Fruit fly (Drosophila melanogaster) whole organism, embryonic: Measurements from ENCODE around the gene CG42727.

Experiments used
- Bdp1 ChIP-seq: fragments of 200-800 bp; sonication (Bioruptor generic); optimal IDR thresholded peaks from 3 replicates; lab custom pipeline; 2016; ENCODE audit warnings: missing biosample characterization, missing genetic modification characterization
- Bteb2 ChIP-seq: fragments of 200-800 bp; sonication (Bioruptor generic); optimal IDR thresholded peaks from 2 replicates; lab custom pipeline; 2016; ENCODE audit warnings: missing biosample characterization, missing genetic modification characterization
- CG10209 ChIP-seq: fragments of 200-800 bp; sonication (Bioruptor generic); optimal IDR thresholded peaks from 3 replicates; lab custom pipeline; 2017; ENCODE audit warnings: missing biosample characterization, mild to moderate bottlenecking, missing genetic modification characterization, missing genetic modification reagents
- CG10654 ChIP-seq: fragments of 200-800 bp; sonication (Bioruptor generic); optimal IDR thresholded peaks from 2 replicates; lab custom pipeline; 2016; ENCODE audit warnings: missing biosample characterization, missing genetic modification characterization
- CG11695 ChIP-seq: fragments of 200-800 bp; sonication (Bioruptor generic); IDR thresholded peaks from 3 replicates; pipeline ENCODE4 v1.3.6; 2022; ENCODE audit warnings: missing biosample characterization, missing genetic modification characterization
- CG12236 ChIP-seq: fragments of 200-800 bp; sonication (Bioruptor generic); optimal IDR thresholded peaks from 2 replicates; lab custom pipeline; 2016; ENCODE audit warnings: missing biosample characterization, missing genetic modification characterization
- CG12391 ChIP-seq: fragments of 200-800 bp; sonication (Bioruptor generic); optimal IDR thresholded peaks from 3 replicates; lab custom pipeline; 2018; ENCODE audit warnings: missing biosample characterization, mild to moderate bottlenecking, missing genetic modification characterization, moderate library complexity
- CG12744 ChIP-seq: fragments of 200-800 bp; sonication (Bioruptor generic); optimal IDR thresholded peaks from 2 replicates; lab custom pipeline; 2016; ENCODE audit warnings: missing biosample characterization, missing genetic modification characterization
- CG13287 ChIP-seq: fragments of 200-800 bp; sonication (Bioruptor generic); IDR thresholded peaks from 2 replicates; pipeline ENCODE4 v1.3.6; 2022; ENCODE audit warnings: missing biosample characterization, missing genetic modification characterization; ENCODE audit not compliant: partially characterized antibody
- CG13624 ChIP-seq: fragments of 200-800 bp; sonication (Bioruptor generic); optimal IDR thresholded peaks from 2 replicates; lab custom pipeline; 2016; ENCODE audit warnings: missing biosample characterization, missing genetic modification characterization
- CG14710 ChIP-seq: fragments of 200-800 bp; sonication (Bioruptor generic); optimal IDR thresholded peaks from 3 replicates; lab custom pipeline; 2019; ENCODE audit warnings: missing biosample characterization, mild to moderate bottlenecking, missing genetic modification characterization, moderate library complexity
- CG15601 ChIP-seq: fragments of 200-800 bp; sonication (Bioruptor generic); optimal IDR thresholded peaks from 3 replicates; lab custom pipeline; 2019; ENCODE audit warnings: missing biosample characterization, mild to moderate bottlenecking, missing genetic modification characterization, moderate library complexity
- CG1603 ChIP-seq: fragments of 200-800 bp; sonication (Bioruptor generic); optimal IDR thresholded peaks from 2 replicates; lab custom pipeline; 2019; ENCODE audit warnings: missing biosample characterization, mild to moderate bottlenecking, missing genetic modification characterization, moderate library complexity
- CG2116 ChIP-seq: fragments of 200-800 bp; sonication (Bioruptor generic); optimal IDR thresholded peaks from 3 replicates; lab custom pipeline; 2018; ENCODE audit warnings: missing biosample characterization, mild to moderate bottlenecking, missing genetic modification characterization
- CG3281 ChIP-seq: fragments of 200-800 bp; sonication (Bioruptor generic); optimal IDR thresholded peaks from 3 replicates; lab custom pipeline; 2017; ENCODE audit warnings: missing biosample characterization, mild to moderate bottlenecking, missing genetic modification characterization
- CG6654 ChIP-seq: fragments of 200-800 bp; sonication (Bioruptor generic); optimal IDR thresholded peaks from 2 replicates; lab custom pipeline; 2017; ENCODE audit warnings: missing biosample characterization, mild to moderate bottlenecking, missing genetic modification characterization
- CG6689 ChIP-seq: fragments of 200-800 bp; sonication (Bioruptor generic); IDR thresholded peaks from 2 replicates; pipeline ENCODE4 v1.3.6; 2022; ENCODE audit warnings: missing biosample characterization, missing genetic modification characterization
- CG8924 ChIP-seq: fragments of 200-800 bp; optimal IDR thresholded peaks from 3 replicates; lab custom pipeline; 2019; ENCODE audit warnings: missing biosample characterization, mild to moderate bottlenecking, missing genetic modification characterization, moderate library complexity
- CG9215 ChIP-seq: fragments of 200-800 bp; sonication (Bioruptor generic); IDR thresholded peaks from 2 replicates; pipeline ENCODE4 v1.3.6; 2022; ENCODE audit warnings: missing biosample characterization, missing genetic modification characterization
- Fer1 ChIP-seq: fragments of 200-800 bp; sonication (Bioruptor generic); optimal IDR thresholded peaks from 2 replicates; lab custom pipeline; 2017; ENCODE audit warnings: missing biosample characterization, mild to moderate bottlenecking, missing genetic modification characterization
- H2.0 ChIP-seq: fragments of 200-800 bp; sonication (Bioruptor generic); IDR thresholded peaks from 2 replicates; pipeline ENCODE4 v1.3.6; 2022; ENCODE audit warnings: missing biosample characterization, missing genetic modification characterization
- Myb ChIP-seq: fragments of 200-800 bp; sonication (Bioruptor generic); optimal IDR thresholded peaks from 2 replicates; lab custom pipeline; 2016; ENCODE audit warnings: missing biosample characterization, missing genetic modification characterization
- NK7.1 ChIP-seq: fragments of 200-800 bp; sonication (Bioruptor generic); optimal IDR thresholded peaks from 3 replicates; lab custom pipeline; 2016; ENCODE audit warnings: missing biosample characterization, missing genetic modification characterization
- NfI ChIP-seq: fragments of 200-800 bp; sonication (Bioruptor generic); optimal IDR thresholded peaks from 3 replicates; lab custom pipeline; 2018; ENCODE audit warnings: missing biosample characterization, mild to moderate bottlenecking, missing genetic modification characterization, moderate library complexity
- Six4 ChIP-seq: fragments of 200-800 bp; sonication (Bioruptor generic); optimal IDR thresholded peaks from 2 replicates; lab custom pipeline; 2016; ENCODE audit warnings: missing biosample characterization, missing genetic modification characterization
- Sox100B ChIP-seq: fragments of 200-800 bp; sonication (Bioruptor generic); optimal IDR thresholded peaks from 3 replicates; lab custom pipeline; 2018; ENCODE audit warnings: missing biosample characterization, mild to moderate bottlenecking, missing genetic modification characterization
- Xrp1 ChIP-seq: fragments of 200-800 bp; sonication (Bioruptor generic); IDR thresholded peaks from 2 replicates; pipeline ENCODE4 v1.3.6; 2022; ENCODE audit warnings: missing biosample characterization, missing genetic modification characterization
- abd-A ChIP-seq: fragments of 200-800 bp; sonication (Bioruptor generic); optimal IDR thresholded peaks from 3 replicates; lab custom pipeline; 2019; ENCODE audit warnings: missing biosample characterization, mild to moderate bottlenecking, missing genetic modification characterization, moderate library complexity
- amos ChIP-seq: fragments of 200-800 bp; sonication (Bioruptor generic); IDR thresholded peaks from 2 replicates; pipeline ENCODE4 v1.3.6; 2022; ENCODE audit warnings: missing biosample characterization, missing genetic modification characterization; ENCODE audit not compliant: partially characterized antibody
- bbx ChIP-seq: fragments of 200-800 bp; sonication (Bioruptor generic); IDR thresholded peaks from 2 replicates; pipeline ENCODE4 v1.3.6; 2022; ENCODE audit warnings: missing biosample characterization, missing genetic modification characterization; ENCODE audit not compliant: partially characterized antibody
- cad ChIP-seq: fragments of >200 bp; optimal IDR thresholded peaks from 2 replicates; lab custom pipeline; 2017; ENCODE audit warnings: missing biosample characterization, missing genetic modification characterization
- cas ChIP-seq: fragments of 200-800 bp; sonication (Bioruptor generic); IDR thresholded peaks from 2 replicates; pipeline ENCODE4 v1.3.6; 2022; ENCODE audit warnings: missing biosample characterization, missing genetic modification characterization
- caup ChIP-seq: fragments of 200-800 bp; sonication (Bioruptor generic); optimal IDR thresholded peaks from 3 replicates; lab custom pipeline; 2017; ENCODE audit warnings: missing biosample characterization, mild to moderate bottlenecking, missing genetic modification characterization, moderate library complexity; ENCODE audit not compliant: severe bottlenecking
- crc ChIP-seq: fragments of 200-800 bp; sonication (Bioruptor generic); optimal IDR thresholded peaks from 2 replicates; lab custom pipeline; 2016; ENCODE audit warnings: missing biosample characterization, missing genetic modification characterization
- dimm ChIP-seq: fragments of 200-800 bp; sonication (Bioruptor generic); IDR thresholded peaks from 2 replicates; pipeline ENCODE4 v1.3.6; 2022; ENCODE audit warnings: missing biosample characterization, missing genetic modification characterization
- eyg ChIP-seq: fragments of 200-800 bp; sonication (Bioruptor generic); optimal IDR thresholded peaks from 3 replicates; lab custom pipeline; 2016; ENCODE audit warnings: missing biosample characterization, missing genetic modification characterization
- fd96Cb ChIP-seq: fragments of 200-800 bp; sonication (Bioruptor generic); optimal IDR thresholded peaks from 2 replicates; lab custom pipeline; 2018; ENCODE audit warnings: missing biosample characterization, mild to moderate bottlenecking, missing genetic modification characterization, moderate library complexity
- gsb ChIP-seq: fragments of 200-800 bp; sonication (Bioruptor generic); IDR thresholded peaks from 2 replicates; pipeline ENCODE4 v1.3.6; 2022; ENCODE audit warnings: missing biosample characterization, missing genetic modification characterization
- h ChIP-seq: fragments of >200 bp; optimal IDR thresholded peaks from 2 replicates; lab custom pipeline; 2017
- hbn ChIP-seq: fragments of 200-800 bp; sonication (Bioruptor generic); IDR thresholded peaks from 2 replicates; pipeline ENCODE4 v1.3.6; 2022; ENCODE audit warnings: missing biosample characterization, missing genetic modification characterization; ENCODE audit not compliant: partially characterized antibody
- hth ChIP-seq: fragments of >200 bp; optimal IDR thresholded peaks from 2 replicates; lab custom pipeline; 2017; ENCODE audit warnings: inconsistent platforms
- jing ChIP-seq: fragments of 200-800 bp; sonication (Bioruptor generic); optimal IDR thresholded peaks from 2 replicates; lab custom pipeline; 2018; ENCODE audit warnings: missing biosample characterization, mild to moderate bottlenecking, missing genetic modification characterization
- lilli ChIP-seq: fragments of 200-800 bp; sonication (Bioruptor generic); optimal IDR thresholded peaks from 3 replicates; lab custom pipeline; 2016; ENCODE audit warnings: missing biosample characterization, missing genetic modification characterization
- otp ChIP-seq: fragments of 200-800 bp; sonication (Bioruptor generic); IDR thresholded peaks from 3 replicates; pipeline ENCODE4, ENCODE4 v1.3.6; 2022; ENCODE audit warnings: missing biosample characterization, missing genetic modification characterization
- pan ChIP-seq, 4 experiments: fragments of >200 bp in 3 of 4; fragments of 200-800 bp in 1 of 4; sonication (Bioruptor generic) in 1 of 4; optimal IDR thresholded peaks in 3 of 4; IDR thresholded peaks in 1 of 4; 2 replicates each; pipeline versions ENCODE4 v1.3.6 to Lab custom; 2017 to 2022; ENCODE audit warnings: missing biosample characterization in 2 of 4, missing genetic modification characterization in 2 of 4, mixed read lengths in 1 of 4
- pho ChIP-seq: fragments of 200-800 bp; sonication (Bioruptor generic); optimal IDR thresholded peaks from 2 replicates; lab custom pipeline; 2016; ENCODE audit warnings: missing biosample characterization, missing genetic modification characterization
- row ChIP-seq: fragments of 200-800 bp; sonication (Bioruptor generic); IDR thresholded peaks from 3 replicates; pipeline ENCODE4 v1.3.6; 2022; ENCODE audit warnings: missing biosample characterization, missing genetic modification characterization
- tgo ChIP-seq: fragments of 200-800 bp; sonication (Bioruptor generic); IDR thresholded peaks from 3 replicates; pipeline ENCODE4 v1.3.6; 2022; ENCODE audit warnings: missing biosample characterization, missing genetic modification characterization
- tio ChIP-seq: fragments of 200-800 bp; sonication (Bioruptor generic); optimal IDR thresholded peaks from 2 replicates; lab custom pipeline; 2017; ENCODE audit warnings: missing biosample characterization, missing genetic modification characterization, inconsistent platforms
- twi ChIP-seq: fragments of 200-800 bp; optimal IDR thresholded peaks from 2 replicates; lab custom pipeline; 2019; ENCODE audit warnings: missing biosample characterization, mild to moderate bottlenecking, missing genetic modification characterization, moderate library complexity
- unc-4 ChIP-seq: fragments of 200-800 bp; sonication (Bioruptor generic); IDR thresholded peaks from 2 replicates; pipeline ENCODE4 v1.3.6; 2022; ENCODE audit warnings: missing biosample characterization, missing genetic modification characterization; ENCODE audit not compliant: partially characterized antibody

The CG42727 gene

DNA sequence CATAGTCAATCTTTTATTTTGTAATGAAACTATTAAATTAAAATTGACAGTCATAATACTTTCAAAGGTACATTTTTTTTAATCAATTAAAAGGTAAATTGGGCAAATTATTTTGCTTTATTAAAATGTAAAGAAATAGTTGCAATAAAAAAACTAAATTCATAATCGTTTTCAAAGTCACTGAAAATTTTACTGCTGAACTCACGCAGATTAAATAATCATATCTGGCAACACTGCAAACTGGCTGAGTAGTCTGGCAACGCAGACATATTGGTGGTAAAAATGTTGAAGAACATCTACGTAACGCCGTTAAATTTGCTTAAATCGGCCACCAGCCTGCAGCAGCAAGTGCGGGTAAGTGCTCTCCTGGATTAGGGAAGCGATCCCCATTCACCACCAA lies 17.4 kb upstream of the CG42727 start, which contains the start of gene mRpL9 (continued):
- TF ChIP-seq pan (optimal IDR thresholded peaks at IDR 0.05; lab: Kevin White, UChicago), result no peak
- peak in 1 of 2 experiments; percentile 16 for TF ChIP-seq pan (GFP tag; optimal IDR thresholded peaks at IDR 0.05 in 1 of 2, IDR thresholded peaks at IDR 0.05 in 1 of 2)
- peak; percentile 9 for TF ChIP-seq CG10654 (GFP tag; lab: Kevin White, UChicago)
- TF ChIP-seq caup (GFP tag; lab: Kevin White, UChicago), result no peak
- TF ChIP-seq unc-4 (GFP tag; lab: Robert Waterston, UW), result peak; percentile 39; the same call in 1 of the 2 replicates
- TF ChIP-seq CG12744 (GFP tag; lab: Kevin White, UChicago), result peak; percentile 5
- peak; percentile 28 for TF ChIP-seq lilli (GFP tag; lab: Kevin White, UChicago)
- TF ChIP-seq NK7.1 (GFP tag; lab: Kevin White, UChicago), result no peak
- TF ChIP-seq cad (GFP tag; lab: Kevin White, UChicago), result no peak
- TF ChIP-seq H2.0 (GFP tag; lab: Robert Waterston, UW), result no peak
- no peak for TF ChIP-seq CG3281 (GFP tag; lab: Kevin White, UChicago)
- no peak for TF ChIP-seq CG13287 (GFP tag; lab: Robert Waterston, UW)
- TF ChIP-seq cas (GFP tag; lab: Robert Waterston, UW), result no peak
- peak; percentile 20 for TF ChIP-seq Fer1 (GFP tag; lab: Kevin White, UChicago)
- no peak for TF ChIP-seq Sox100B (GFP tag; lab: Kevin White, UChicago)
- peak; percentile 4 for TF ChIP-seq NfI (GFP tag; lab: Kevin White, UChicago)
- TF ChIP-seq CG9215, result peak; percentile 25; the same call in 1 of the 2 replicates
- no peak for TF ChIP-seq h (lab: Kevin White, UChicago)
- peak; percentile 42 for TF ChIP-seq CG12391
- TF ChIP-seq amos (GFP tag; lab: Robert Waterston, UW), result peak; percentile 26; the same call in 1 of the 2 replicates
- TF ChIP-seq fd96Cb, result no peak
- no peak for TF ChIP-seq pho (GFP tag; lab: Kevin White, UChicago)
- no peak for TF ChIP-seq dimm (GFP tag; lab: Robert Waterston, UW)
- no peak for TF ChIP-seq jing (GFP tag; lab: Kevin White, UChicago)
- no peak for TF ChIP-seq hth (lab: Kevin White, UChicago)
- TF ChIP-seq CG6689, result no peak
- TF ChIP-seq CG13624 (GFP tag; lab: Kevin White, UChicago), result peak; percentile 30
- TF ChIP-seq hbn, result no peak
- TF ChIP-seq CG10209, result no peak
- no peak for TF ChIP-seq Bdp1 (GFP tag; lab: Kevin White, UChicago)
- TF ChIP-seq abd-A (tag; lab: Kevin White, UChicago), result no peak
- TF ChIP-seq Myb (GFP tag; lab: Kevin White, UChicago), result peak; percentile 77
- TF ChIP-seq Six4 (GFP tag; lab: Kevin White, UChicago), result no peak
- TF ChIP-seq eyg (GFP tag; lab: Kevin White, UChicago), result no peak
- no peak for TF ChIP-seq CG8924 (tag; lab: Kevin White, UChicago)
- no peak for TF ChIP-seq CG11695 (GFP tag; lab: Robert Waterston, UW)
- no peak; the same call in 1 of the 2 replicates for TF ChIP-seq bbx
- TF ChIP-seq CG1603, result peak; percentile 61
- no peak for TF ChIP-seq CG6654 (GFP tag; lab: Kevin White, UChicago)
- TF ChIP-seq gsb (GFP tag; lab: Robert Waterston, UW), result no peak
- TF ChIP-seq Bteb2, result peak; percentile 12
- TF ChIP-seq Xrp1 (GFP tag; lab: Robert Waterston, UW), result no peak
- no peak for TF ChIP-seq tio (GFP tag; lab: Kevin White, UChicago)
- TF ChIP-seq CG15601 (tag; lab: Kevin White, UChicago), result no peak
- peak; percentile 72 for TF ChIP-seq row (GFP tag; lab: Robert Waterston, UW)
- TF ChIP-seq CG2116 (GFP tag; lab: Kevin White, UChicago), result peak; percentile 16
- TF ChIP-seq otp (GFP tag; lab: Robert Waterston, UW), result no peak
- no peak for TF ChIP-seq crc
- TF ChIP-seq twi, result no peak
- TF ChIP-seq tgo (GFP tag; lab: Robert Waterston, UW), result no peak
- no peak for TF ChIP-seq CG12236 (GFP tag; lab: Kevin White, UChicago)
- TF ChIP-seq CG14710 (tag; lab: Kevin White, UChicago), result peak; percentile 64
